Fruit fly (Drosophila melanogaster): ENCODE measurements around the gene sds22.

sds22 gene

DNA sequence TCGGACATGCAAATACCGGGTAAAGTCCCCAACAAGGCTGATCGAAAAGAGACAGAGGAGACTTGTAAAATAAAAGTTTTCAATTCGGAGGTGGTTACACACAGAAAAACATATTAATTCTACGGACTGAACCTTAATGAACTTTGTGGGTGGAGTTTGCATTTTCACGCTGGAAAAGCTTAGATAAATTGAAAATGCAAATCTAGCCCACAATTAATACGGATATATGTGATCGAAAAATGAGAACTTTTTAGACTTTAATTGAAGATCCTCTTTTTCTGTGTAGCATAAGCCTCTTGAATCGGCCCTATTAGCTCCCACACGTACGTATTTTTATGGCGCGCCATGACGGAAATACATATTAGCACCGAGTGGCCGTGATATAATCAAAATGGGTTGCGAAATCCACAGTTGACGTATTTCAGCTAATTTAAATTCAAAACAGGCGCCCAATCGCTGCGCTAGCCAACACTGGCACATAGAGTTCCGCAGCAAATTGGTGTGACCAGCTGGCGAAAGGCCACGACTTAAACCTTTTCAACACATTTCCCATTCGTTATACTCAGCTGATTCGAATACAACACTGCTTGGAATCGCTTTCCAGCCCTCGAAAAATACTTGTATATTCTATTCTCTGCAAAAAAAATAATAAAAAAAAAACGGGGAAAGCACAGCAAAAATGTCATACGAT is 5.9 kb upstream of the sds22 start (continued):
- TF ChIP-seq CG14710 (tag; optimal IDR thresholded peaks at IDR 0.05) (peak; percentile 64), Eip74EF (GFP tag; optimal IDR thresholded peaks at IDR 0.05) (peak in 1 of 2 experiments; percentile 56), tap (tag; optimal IDR thresholded peaks at IDR 0.05) (no peak), run (tag; optimal IDR thresholded peaks at IDR 0.05) (no peak), slou (GFP tag; optimal IDR thresholded peaks at IDR 0.05) (no peak), unc-4 (GFP tag; IDR thresholded peaks at IDR 0.05; ENCODE audit: partially characterized antibody) (peak; percentile 46; the same call in 1 of the 2 replicates), CG1832 (GFP tag; optimal IDR thresholded peaks at IDR 0.05) (no peak), NFAT (GFP tag; IDR thresholded peaks at IDR 0.05) (peak; percentile 54), CG8765 (GFP tag; IDR thresholded peaks at IDR 0.05) (0 out of 2 replicates have a peak, but pooled peaks have one; percentile 9), lov (optimal IDR thresholded peaks at IDR 0.05) (no peak), lov (GFP tag; IDR thresholded peaks at IDR 0.05) (peak; percentile 66; the same call in 2 of the 3 replicates), CG6654 (GFP tag; optimal IDR thresholded peaks at IDR 0.05) (no peak), esg (GFP tag; conservative IDR thresholded peaks at IDR 0.05) (peak; percentile 48; the same call in 1 of the 2 replicates), B-H2 (GFP tag; optimal IDR thresholded peaks at IDR 0.05) (peak; percentile 90), hth (optimal IDR thresholded peaks at IDR 0.05) (no peak), CG42726 (GFP tag; IDR thresholded peaks at IDR 0.05; ENCODE audit: partially characterized antibody) (no peak), D19A (tag; optimal IDR thresholded peaks at IDR 0.05) (peak; percentile 12), Mad (GFP tag; optimal IDR thresholded peaks at IDR 0.05) (peak; percentile 55), CG10979 (tag; optimal IDR thresholded peaks at IDR 0.05) (peak; percentile 4), CG1602 (GFP tag; optimal IDR thresholded peaks at IDR 0.05) (no peak), CG18764 (GFP tag; optimal IDR thresholded peaks at IDR 0.05) (peak; percentile 4), sens (GFP tag) (peak; percentile 90), wor (GFP tag; IDR thresholded peaks at IDR 0.05) (no peak), CG4404 (GFP tag; IDR thresholded peaks at IDR 0.05) (peak; percentile 39; the same call in 1 of the 2 replicates), mam (GFP tag; optimal IDR thresholded peaks at IDR 0.05) (peak; percentile 84), CG9817 (tag; optimal IDR thresholded peaks at IDR 0.05) (peak; percentile 38), Lpt (GFP tag; optimal IDR thresholded peaks at IDR 0.05) (no peak), Hr3 (GFP tag; optimal IDR thresholded peaks at IDR 0.05) (peak; percentile 2), CG33213 (GFP tag; optimal IDR thresholded peaks at IDR 0.05) (peak; percentile 78), prd (optimal IDR thresholded peaks at IDR 0.05) (no peak), prd (GFP tag; IDR thresholded peaks at IDR 0.05) (0 out of 3 replicates have a peak, but pooled peaks have one; percentile 51), Side (GFP tag; optimal IDR thresholded peaks at IDR 0.05) (peak; percentile 65), Fer2 (tag; optimal IDR thresholded peaks at IDR 0.05) (peak; percentile 3), CG17186 (GFP tag; optimal IDR thresholded peaks at IDR 0.05) (peak; percentile 71), toy (GFP tag; IDR thresholded peaks at IDR 0.05) (no peak), TFAM (GFP tag; optimal IDR thresholded peaks at IDR 0.05) (no peak), ems (GFP tag; optimal IDR thresholded peaks at IDR 0.05) (peak; percentile 41), CHES-1-like (GFP tag; optimal IDR thresholded peaks at IDR 0.05) (peak; percentile 74), fu2 (GFP tag; optimal IDR thresholded peaks at IDR 0.05) (peak; percentile 61), nerfin-2 (GFP tag; IDR thresholded peaks at IDR 0.05; ENCODE audit: partially characterized antibody) (no peak), ind (GFP tag; optimal IDR thresholded peaks at IDR 0.05) (peak; percentile 62), Dip3 (GFP tag; optimal IDR thresholded peaks at IDR 0.05) (peak; percentile 32), CG43689 (GFP tag; IDR thresholded peaks at IDR 0.05) (no peak), CG4424 (GFP tag; optimal IDR thresholded peaks at IDR 0.05) (peak; percentile 22), wek (GFP tag; optimal IDR thresholded peaks at IDR 0.05) (peak; percentile 46), Xbp1 (GFP tag; optimal IDR thresholded peaks at IDR 0.05) (peak; percentile 76), CG8478 (optimal IDR thresholded peaks at IDR 0.05) (no peak), CG4328 (GFP tag; optimal IDR thresholded peaks at IDR 0.05) (no peak), CG8359 (GFP tag; optimal IDR thresholded peaks at IDR 0.05; ENCODE audit: borderline replicate concordance) (peak; percentile 9), CG12071 (GFP tag; optimal IDR thresholded peaks at IDR 0.05) (peak; percentile 23), eve (GFP tag; optimal IDR thresholded peaks at IDR 0.05) (peak in 1 of 2 experiments; percentile 87)

Data from whole organism, embryonic.